Worm (Caenorhabditis elegans): ENCODE measurements around the gene Y49E10.10.

DNA sequence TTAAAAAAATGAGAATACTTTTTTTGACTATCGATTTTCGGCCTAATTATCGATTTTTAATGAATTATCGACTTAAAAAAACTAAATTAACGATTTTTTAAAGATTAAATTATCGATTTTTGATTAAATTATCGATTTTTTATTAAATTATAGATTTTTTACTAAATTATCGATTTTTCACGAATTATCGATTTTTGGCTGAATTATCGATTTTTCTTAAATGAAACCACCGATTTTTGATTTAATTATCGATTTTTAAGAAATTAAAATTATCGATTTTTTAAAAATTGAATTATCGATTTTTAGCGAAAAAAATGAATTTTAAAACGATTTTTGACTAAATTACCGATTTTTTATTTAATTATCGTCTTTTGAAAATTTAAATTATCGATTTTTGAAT, 16.4 kb downstream of the Y49E10.10 start:
- TF ChIP-seq sea-1 (GFP tag; conservative IDR thresholded peaks at IDR 0.05) (no peak), F13C5.2 (tag; optimal IDR thresholded peaks at IDR 0.05) (no peak), scrt-1 (GFP tag; IDR thresholded peaks at IDR 0.05) (no peak), ceh-13 (GFP tag; optimal IDR thresholded peaks at IDR 0.05) (no peak), hnd-1 (tag; optimal IDR thresholded peaks at IDR 0.05) (no peak), tbx-37 (GFP tag; conservative IDR thresholded peaks at IDR 0.05) (no peak)
